Worm (Caenorhabditis elegans): Measurements from ENCODE around the gene T20G5.12.

Gene T20G5.12

DNA sequence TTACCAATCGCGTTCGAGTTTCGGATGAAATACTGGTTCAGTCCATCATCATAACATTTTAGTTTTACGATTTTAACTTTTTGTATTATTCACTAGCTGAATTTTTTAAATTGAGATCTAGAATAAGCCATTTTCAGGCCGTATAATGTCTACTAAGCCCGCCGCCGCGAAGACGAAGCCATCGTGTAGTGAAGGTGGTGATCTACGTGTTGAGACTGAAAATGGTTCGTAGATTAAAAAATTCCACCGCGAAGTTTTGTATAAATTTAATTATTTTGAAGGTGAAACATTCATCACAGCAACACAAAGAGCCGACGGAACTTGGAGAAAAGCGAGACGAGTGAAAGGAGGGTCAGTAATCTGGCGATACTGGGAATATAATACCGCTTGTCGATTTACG lies 8.3 kb downstream of the T20G5.12 start, which contains the start of gene T20G5.9 (continued):
- TF ChIP-seq snpc-4 (GFP tag; optimal IDR thresholded peaks at IDR 0.05), result no peak
- no peak for TF ChIP-seq snpc-4 (tag; optimal IDR thresholded peaks at IDR 0.05)
- peak; percentile 15 for TF ChIP-seq snpc-3.4 (tag; optimal IDR thresholded peaks at IDR 0.05)
- TF ChIP-seq rcor-1 (GFP tag; IDR thresholded peaks at IDR 0.05), result peak; percentile 16; the same call in 1 of the 2 replicates
- TF ChIP-seq F55B11.4 (tag; optimal IDR thresholded peaks at IDR 0.05; ENCODE audit: borderline replicate concordance, insufficient read depth), result no peak
- TF ChIP-seq attf-3 (GFP tag; conservative IDR thresholded peaks at IDR 0.05), result no peak
- no peak for TF ChIP-seq F57A8.1 (GFP tag; optimal IDR thresholded peaks at IDR 0.05)
- TF ChIP-seq lin-26 (GFP tag; IDR thresholded peaks at IDR 0.05), result peak; percentile 36; the same call in 1 of the 2 replicates
- TF ChIP-seq nhr-179 (tag; optimal IDR thresholded peaks at IDR 0.05), result no peak
- no peak for TF ChIP-seq F22D6.2 (tag; optimal IDR thresholded peaks at IDR 0.05)
- no peak for TF ChIP-seq nhr-80 (tag; optimal IDR thresholded peaks at IDR 0.05)
- no peak for TF ChIP-seq egrh-3 (GFP tag; IDR thresholded peaks at IDR 0.05)
- TF ChIP-seq Y79H2A.3 (GFP tag; conservative IDR thresholded peaks at IDR 0.05), result no peak
- no peak for TF ChIP-seq F10E7.11 (tag; optimal IDR thresholded peaks at IDR 0.05)
- no peak for TF ChIP-seq ceh-100 (GFP tag; IDR thresholded peaks at IDR 0.05)
- no peak for TF ChIP-seq egl-44 (GFP tag; IDR thresholded peaks at IDR 0.05)
- no peak for TF ChIP-seq ets-4 (GFP tag; optimal IDR thresholded peaks at IDR 0.05)
- no peak for TF ChIP-seq tbx-9 (tag; optimal IDR thresholded peaks at IDR 0.05; ENCODE audit: borderline replicate concordance)
- TF ChIP-seq repo-1 (tag; optimal IDR thresholded peaks at IDR 0.05), result no peak
- TF ChIP-seq hrde-1 (tag; optimal IDR thresholded peaks at IDR 0.05; ENCODE audit: borderline replicate concordance), result peak; percentile 61
- no peak for TF ChIP-seq hlh-26 (GFP tag; conservative IDR thresholded peaks at IDR 0.05)
- peak; percentile 9 for TF ChIP-seq lin-54 (GFP tag; optimal IDR thresholded peaks at IDR 0.05)
- TF ChIP-seq fkh-3 (tag; optimal IDR thresholded peaks at IDR 0.05), result no peak
- TF ChIP-seq B0019.2 (GFP tag; conservative IDR thresholded peaks at IDR 0.05), result 0 out of 2 replicates have a peak, but pooled peaks have one; percentile 20
- TF ChIP-seq ccch-3 (GFP tag; optimal IDR thresholded peaks at IDR 0.05), result no peak
- TF ChIP-seq D2030.7 (GFP tag; IDR thresholded peaks at IDR 0.05), result peak; percentile 48; the same call in 1 of the 2 replicates
- TF ChIP-seq ama-1 (optimal IDR thresholded peaks at IDR 0.05), result peak; percentile 31
- peak in 1 of 2 experiments; percentile 19 for TF ChIP-seq ama-1 (GFP tag; optimal IDR thresholded peaks at IDR 0.05)

DNA sequence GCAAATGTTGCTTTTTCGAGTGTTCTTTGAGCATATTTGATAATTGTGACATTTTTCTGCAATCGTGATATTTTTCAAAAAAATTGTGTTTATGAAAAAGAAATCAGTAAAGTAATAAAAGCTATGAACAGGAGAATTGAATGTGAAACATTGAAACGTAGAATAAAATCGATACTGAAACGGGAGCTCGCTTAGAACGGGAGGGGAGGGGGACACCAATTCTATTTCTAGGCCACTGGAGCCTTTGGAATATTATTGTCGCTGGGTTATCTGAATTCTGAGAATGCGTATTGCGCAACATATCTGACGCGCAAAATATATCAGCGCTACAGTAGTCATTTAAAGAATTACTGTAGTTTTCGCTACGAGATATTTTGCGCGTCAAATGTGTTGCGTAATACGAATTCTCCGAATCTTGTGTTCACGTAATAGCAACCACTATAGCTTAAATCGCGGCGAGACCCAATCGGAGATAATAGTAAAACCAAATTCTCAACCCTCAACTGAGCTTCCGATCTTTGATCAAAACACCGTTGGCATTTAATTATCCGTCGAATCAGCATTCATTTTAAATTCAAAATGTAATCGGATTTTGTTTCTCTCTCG lies 10.6 kb downstream of the T20G5.12 start, which contains the start of the genes blos-1 and best-18:
Gene blos-1, minus strand, starts transcription at position 58 of the 606 bp plus-strand sequence.
Gene best-18, plus strand, starts transcription at position 508 of the 606 bp plus-strand sequence.
- TF ChIP-seq lsl-1 (GFP tag; optimal IDR thresholded peaks at IDR 0.05) (peak; percentile 46), cebp-1 (GFP tag; IDR thresholded peaks at IDR 0.05) (no peak), cebp-1 (tag; optimal IDR thresholded peaks at IDR 0.05) (peak; percentile 16), nfyb-1 (GFP tag; IDR thresholded peaks at IDR 0.05) (no peak), B0019.2 (GFP tag; conservative IDR thresholded peaks at IDR 0.05) (no peak), F49E8.2 (tag; optimal IDR thresholded peaks at IDR 0.05; ENCODE audit: insufficient read depth) (no peak), sptf-2 (GFP tag; optimal IDR thresholded peaks at IDR 0.05) (no peak), Y53F4B.3 (GFP tag; IDR thresholded peaks at IDR 0.05) (no peak), atf-7 (tag; optimal IDR thresholded peaks at IDR 0.05) (no peak)

DNA sequence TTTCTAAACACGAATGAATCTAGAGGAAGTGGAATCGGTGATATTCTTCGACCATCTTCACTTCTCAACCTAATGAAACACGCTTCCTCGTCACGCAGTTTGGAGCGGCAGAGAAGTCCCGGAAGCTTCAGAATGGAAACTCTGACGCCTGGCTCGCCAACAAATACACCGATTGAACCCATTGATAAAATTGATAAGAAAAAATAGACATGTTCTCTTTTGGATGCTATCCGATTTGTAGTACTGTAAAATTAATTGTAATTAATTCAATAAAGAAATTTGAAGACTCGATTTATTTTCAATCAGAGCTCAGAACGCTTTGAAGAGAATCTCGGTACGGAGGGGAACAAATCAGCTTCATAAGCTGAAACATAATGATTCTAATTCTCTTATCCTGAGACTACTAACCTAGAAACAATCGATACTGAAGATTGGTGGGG lies 13.2 kb downstream of the T20G5.12 start:
- TF ChIP-seq tbx-9 (tag; optimal IDR thresholded peaks at IDR 0.05; ENCODE audit: borderline replicate concordance) (no peak), ztf-28 (GFP tag; IDR thresholded peaks at IDR 0.05) (no peak), snpc-3.4 (tag; optimal IDR thresholded peaks at IDR 0.05) (peak; percentile 69), K11D2.4 (GFP tag; IDR thresholded peaks at IDR 0.05) (0 out of 2 replicates have a peak, but pooled peaks have one; percentile 55), ets-4 (GFP tag; optimal IDR thresholded peaks at IDR 0.05) (peak; percentile 29), ceh-27 (GFP tag; optimal IDR thresholded peaks at IDR 0.05) (no peak), F33H1.4 (GFP tag; IDR thresholded peaks at IDR 0.05) (peak; percentile 47), zim-3 (tag; optimal IDR thresholded peaks at IDR 0.05) (peak; percentile 78), attf-5 (GFP tag; optimal IDR thresholded peaks at IDR 0.05) (peak; percentile 44), unc-130 (GFP tag; optimal IDR thresholded peaks at IDR 0.05) (peak; percentile 21), aptf-2 (GFP tag; conservative IDR thresholded peaks at IDR 0.05) (no peak), B0035.1 (tag; optimal IDR thresholded peaks at IDR 0.05) (peak; percentile 83), hmg-20 (GFP tag; IDR thresholded peaks at IDR 0.05) (0 out of 2 replicates have a peak, but pooled peaks have one; percentile 3)
